Fruit fly (Drosophila melanogaster) whole organism, embryonic: ENCODE results near the gene CG18766.

Source experiments
- Ada2b ChIP-seq: fragments of 200-800 bp; sonication (Bioruptor generic); IDR thresholded peaks from 2 replicates; pipeline ENCODE4 v1.3.6; 2022; ENCODE audit warnings: missing biosample characterization, missing genetic modification characterization
- Bdp1 ChIP-seq: fragments of 200-800 bp; sonication (Bioruptor generic); optimal IDR thresholded peaks from 3 replicates; lab custom pipeline; 2016; ENCODE audit warnings: missing biosample characterization, missing genetic modification characterization
- Bteb2 ChIP-seq: fragments of 200-800 bp; sonication (Bioruptor generic); optimal IDR thresholded peaks from 2 replicates; lab custom pipeline; 2016; ENCODE audit warnings: missing biosample characterization, missing genetic modification characterization
- CG10267 ChIP-seq: fragments of 200-800 bp; sonication (Bioruptor generic); optimal IDR thresholded peaks from 2 replicates; lab custom pipeline; 2018; ENCODE audit warnings: missing biosample characterization, mild to moderate bottlenecking, missing genetic modification characterization, moderate library complexity
- CG10431 ChIP-seq: fragments of 200-800 bp; sonication (Bioruptor generic); optimal IDR thresholded peaks from 3 replicates; lab custom pipeline; 2018; ENCODE audit warnings: missing biosample characterization, mild to moderate bottlenecking, missing genetic modification characterization
- CG11093 ChIP-seq: fragments of 200-800 bp; sonication (Bioruptor generic); IDR thresholded peaks from 3 replicates; pipeline ENCODE4 v1.3.6; 2022; ENCODE audit warnings: missing biosample characterization, missing genetic modification characterization
- CG11398 ChIP-seq: fragments of 200-800 bp; sonication (Bioruptor generic); optimal IDR thresholded peaks from 2 replicates; lab custom pipeline; 2016; ENCODE audit warnings: missing biosample characterization, missing genetic modification characterization
- CG11456 ChIP-seq: fragments of 200-800 bp; sonication (Bioruptor generic); IDR thresholded peaks from 3 replicates; pipeline ENCODE4 v1.3.6; 2022; ENCODE audit warnings: missing biosample characterization, missing genetic modification characterization
- CG16779 ChIP-seq: fragments of 200-800 bp; sonication (Bioruptor generic); IDR thresholded peaks from 2 replicates; pipeline ENCODE4 v1.3.6; 2022; ENCODE audit warnings: missing biosample characterization, missing genetic modification characterization
- CG16863 ChIP-seq: fragments of 200-800 bp; sonication (Bioruptor generic); optimal IDR thresholded peaks from 3 replicates; lab custom pipeline; 2016; ENCODE audit warnings: missing biosample characterization, missing genetic modification characterization
- CG17328 ChIP-seq: fragments of 200-800 bp; sonication (Bioruptor generic); IDR thresholded peaks from 2 replicates; pipeline ENCODE4 v1.3.6; 2022; ENCODE audit warnings: missing biosample characterization, missing genetic modification characterization
- CG1832 ChIP-seq: fragments of 200-800 bp; sonication (Bioruptor generic); optimal IDR thresholded peaks from 2 replicates; lab custom pipeline; 2017; ENCODE audit warnings: missing biosample characterization, mild to moderate bottlenecking, missing genetic modification characterization, inconsistent platforms
- CG2120 ChIP-seq: fragments of 200-800 bp; sonication (Bioruptor generic); optimal IDR thresholded peaks from 3 replicates; lab custom pipeline; 2016; ENCODE audit warnings: missing biosample characterization, missing genetic modification characterization
- CG3163 ChIP-seq: fragments of 200-800 bp; sonication (Bioruptor generic); optimal IDR thresholded peaks from 3 replicates; lab custom pipeline; 2016; ENCODE audit warnings: missing biosample characterization, missing genetic modification characterization
- CG3407 ChIP-seq: fragments of 200-800 bp; sonication (Bioruptor generic); optimal IDR thresholded peaks from 2 replicates; lab custom pipeline; 2018; ENCODE audit warnings: missing biosample characterization, mild to moderate bottlenecking, missing genetic modification characterization
- CG4730 ChIP-seq: fragments of 200-800 bp; sonication (Bioruptor generic); IDR thresholded peaks from 2 replicates; pipeline ENCODE4 v1.3.6; 2022; ENCODE audit warnings: missing biosample characterization, missing genetic modification characterization
- CG7963 ChIP-seq: fragments of 200-800 bp; sonication (Bioruptor generic); IDR thresholded peaks from 3 replicates; pipeline ENCODE4 v1.3.6; 2022; ENCODE audit warnings: missing biosample characterization, missing genetic modification characterization; ENCODE audit not compliant: partially characterized antibody
- CG7987 ChIP-seq: fragments of 200-800 bp; sonication (Bioruptor generic); optimal IDR thresholded peaks from 2 replicates; lab custom pipeline; 2018; ENCODE audit warnings: missing biosample characterization, mild to moderate bottlenecking, missing genetic modification characterization, moderate library complexity
- CG8290 ChIP-seq, 3 experiments: fragments of 200-800 bp; sonication (Bioruptor generic); optimal IDR thresholded peaks; 2 replicates each; lab custom pipeline; 2016 to 2019; ENCODE audit warnings: missing biosample characterization in 3 of 3, missing genetic modification characterization in 3 of 3, mild to moderate bottlenecking in 2 of 3, moderate library complexity in 1 of 3
- CG8924 ChIP-seq: fragments of 200-800 bp; optimal IDR thresholded peaks from 3 replicates; lab custom pipeline; 2019; ENCODE audit warnings: missing biosample characterization, mild to moderate bottlenecking, missing genetic modification characterization, moderate library complexity
- HLH4C ChIP-seq: fragments of 200-800 bp; sonication (Bioruptor generic); IDR thresholded peaks from 3 replicates; pipeline ENCODE4 v1.3.6; 2022; ENCODE audit warnings: missing biosample characterization, missing genetic modification characterization; ENCODE audit not compliant: partially characterized antibody
- HLH54F ChIP-seq: fragments of 200-800 bp; sonication (Bioruptor generic); optimal IDR thresholded peaks from 3 replicates; lab custom pipeline; 2016; ENCODE audit warnings: missing biosample characterization, missing genetic modification characterization
- MTF-1 ChIP-seq: fragments of 200-800 bp; sonication (Bioruptor generic); optimal IDR thresholded peaks from 2 replicates; lab custom pipeline; 2018; ENCODE audit warnings: missing biosample characterization, mild to moderate bottlenecking, missing genetic modification characterization, borderline replicate concordance
- Max ChIP-seq: fragments of 200-800 bp; sonication (Bioruptor generic); optimal IDR thresholded peaks from 2 replicates; lab custom pipeline; 2016; ENCODE audit warnings: missing biosample characterization, mild to moderate bottlenecking, missing genetic modification characterization
- Mrtf ChIP-seq: fragments of 200-800 bp; sonication (Bioruptor generic); IDR thresholded peaks from 3 replicates; pipeline ENCODE4 v1.3.6; 2022; ENCODE audit warnings: missing biosample characterization, missing genetic modification characterization
- Scr ChIP-seq: fragments of 200-800 bp; sonication (Bioruptor generic); IDR thresholded peaks from 2 replicates; pipeline ENCODE4 v1.3.6; 2022; ENCODE audit warnings: missing biosample characterization, missing genetic modification characterization; ENCODE audit not compliant: partially characterized antibody
- Sry-δ ChIP-seq: fragments of 200-800 bp; sonication (Bioruptor generic); optimal IDR thresholded peaks from 2 replicates; lab custom pipeline; 2016; ENCODE audit warnings: missing biosample characterization, missing genetic modification characterization
- Tbp ChIP-seq: fragments of >200 bp; optimal IDR thresholded peaks from 2 replicates; lab custom pipeline; 2018; ENCODE audit warnings: missing biosample characterization, missing genetic modification characterization
- aop ChIP-seq: fragments of 200-800 bp; sonication (Bioruptor generic); IDR thresholded peaks from 2 replicates; pipeline ENCODE4 v1.3.6; 2022; ENCODE audit warnings: missing biosample characterization, missing genetic modification characterization
- bcd ChIP-seq: fragments of 200-800 bp; sonication (Bioruptor generic); optimal IDR thresholded peaks from 2 replicates; lab custom pipeline; 2017; ENCODE audit warnings: missing biosample characterization, mild to moderate bottlenecking, missing genetic modification characterization
- bsh ChIP-seq, 2 experiments: fragments of 200-800 bp; sonication (Bioruptor generic); optimal IDR thresholded peaks; 2 replicates each; lab custom pipeline; 2017 to 2018; ENCODE audit warnings: mild to moderate bottlenecking in 2 of 2, missing biosample characterization in 2 of 2, missing genetic modification characterization in 2 of 2, moderate library complexity in 1 of 2
- cg ChIP-seq: fragments of 200-800 bp; sonication (Bioruptor generic); optimal IDR thresholded peaks from 3 replicates; lab custom pipeline; 2019; ENCODE audit warnings: missing biosample characterization, mild to moderate bottlenecking, missing genetic modification characterization, moderate library complexity
- da ChIP-seq: fragments of 200-800 bp; sonication (Bioruptor generic); optimal IDR thresholded peaks from 2 replicates; lab custom pipeline; 2016; ENCODE audit warnings: missing biosample characterization, missing genetic modification characterization
- danr ChIP-seq: fragments of 200-800 bp; sonication (Bioruptor generic); IDR thresholded peaks from 2 replicates; pipeline ENCODE4 v1.3.6; 2022; ENCODE audit warnings: missing biosample characterization, missing genetic modification characterization
- dysf ChIP-seq: fragments of 200-800 bp; sonication (Bioruptor generic); IDR thresholded peaks from 3 replicates; pipeline ENCODE4 v1.3.6; 2022; ENCODE audit warnings: missing biosample characterization, missing genetic modification characterization
- exex ChIP-seq: fragments of 200-800 bp; sonication (Bioruptor generic); optimal IDR thresholded peaks from 4 replicates; lab custom pipeline; 2018; ENCODE audit warnings: missing biosample characterization, mild to moderate bottlenecking, missing genetic modification characterization, moderate library complexity
- gro ChIP-seq: fragments of 200-800 bp; sonication (Bioruptor generic); optimal IDR thresholded peaks from 2 replicates; lab custom pipeline; 2016; ENCODE audit warnings: missing biosample characterization, missing genetic modification characterization
- nerfin-2 ChIP-seq: fragments of 200-800 bp; sonication (Bioruptor generic); IDR thresholded peaks from 2 replicates; pipeline ENCODE4 v1.3.6; 2022; ENCODE audit warnings: missing biosample characterization, missing genetic modification characterization; ENCODE audit not compliant: partially characterized antibody
- nmo ChIP-seq: fragments of 200-800 bp; sonication (Bioruptor generic); optimal IDR thresholded peaks from 2 replicates; lab custom pipeline; 2018; ENCODE audit warnings: missing biosample characterization, mild to moderate bottlenecking, missing genetic modification characterization, moderate library complexity
- pnt ChIP-seq: fragments of 200-800 bp; sonication (Bioruptor generic); optimal IDR thresholded peaks from 3 replicates; lab custom pipeline; 2016; ENCODE audit warnings: missing biosample characterization, missing genetic modification characterization
- sc ChIP-seq, 3 experiments: fragments of >200 bp in 2 of 3; fragments of 200-800 bp in 1 of 3; sonication (Bioruptor generic) in 1 of 3; optimal IDR thresholded peaks; 2 replicates in 2 of 3; 3 replicates in 1 of 3; lab custom pipeline; 2017; ENCODE audit warnings: mild to moderate bottlenecking in 1 of 3, missing biosample characterization in 1 of 3, missing genetic modification characterization in 1 of 3, missing genetic modification reagents in 1 of 3
- tap ChIP-seq: fragments of 200-800 bp; optimal IDR thresholded peaks from 3 replicates; lab custom pipeline; 2019; ENCODE audit warnings: missing biosample characterization, mild to moderate bottlenecking, missing genetic modification characterization, moderate library complexity
- tgo ChIP-seq: fragments of 200-800 bp; sonication (Bioruptor generic); IDR thresholded peaks from 3 replicates; pipeline ENCODE4 v1.3.6; 2022; ENCODE audit warnings: missing biosample characterization, missing genetic modification characterization
- tna ChIP-seq: fragments of 200-800 bp; sonication (Bioruptor generic); IDR thresholded peaks from 2 replicates; pipeline ENCODE4 v1.3.6; 2022; ENCODE audit warnings: missing biosample characterization, missing genetic modification characterization; ENCODE audit not compliant: partially characterized antibody
- trem ChIP-seq: fragments of 200-800 bp; optimal IDR thresholded peaks from 3 replicates; lab custom pipeline; 2019; ENCODE audit warnings: missing biosample characterization, mild to moderate bottlenecking, missing genetic modification characterization, moderate library complexity
- z ChIP-seq: fragments of 200-800 bp; sonication (Bioruptor generic); IDR thresholded peaks from 3 replicates; pipeline ENCODE4 v1.3.6; 2022; ENCODE audit warnings: missing biosample characterization, missing genetic modification characterization
- zen ChIP-seq: fragments of 200-800 bp; sonication (Bioruptor generic); optimal IDR thresholded peaks from 3 replicates; lab custom pipeline; 2018; ENCODE audit warnings: missing biosample characterization, mild to moderate bottlenecking, missing genetic modification characterization, moderate library complexity
- zfh2 ChIP-seq: fragments of 200-800 bp; sonication (Bioruptor generic); optimal IDR thresholded peaks from 2 replicates; lab custom pipeline; 2016; ENCODE audit warnings: missing biosample characterization, missing genetic modification characterization

CG18766 gene

DNA sequence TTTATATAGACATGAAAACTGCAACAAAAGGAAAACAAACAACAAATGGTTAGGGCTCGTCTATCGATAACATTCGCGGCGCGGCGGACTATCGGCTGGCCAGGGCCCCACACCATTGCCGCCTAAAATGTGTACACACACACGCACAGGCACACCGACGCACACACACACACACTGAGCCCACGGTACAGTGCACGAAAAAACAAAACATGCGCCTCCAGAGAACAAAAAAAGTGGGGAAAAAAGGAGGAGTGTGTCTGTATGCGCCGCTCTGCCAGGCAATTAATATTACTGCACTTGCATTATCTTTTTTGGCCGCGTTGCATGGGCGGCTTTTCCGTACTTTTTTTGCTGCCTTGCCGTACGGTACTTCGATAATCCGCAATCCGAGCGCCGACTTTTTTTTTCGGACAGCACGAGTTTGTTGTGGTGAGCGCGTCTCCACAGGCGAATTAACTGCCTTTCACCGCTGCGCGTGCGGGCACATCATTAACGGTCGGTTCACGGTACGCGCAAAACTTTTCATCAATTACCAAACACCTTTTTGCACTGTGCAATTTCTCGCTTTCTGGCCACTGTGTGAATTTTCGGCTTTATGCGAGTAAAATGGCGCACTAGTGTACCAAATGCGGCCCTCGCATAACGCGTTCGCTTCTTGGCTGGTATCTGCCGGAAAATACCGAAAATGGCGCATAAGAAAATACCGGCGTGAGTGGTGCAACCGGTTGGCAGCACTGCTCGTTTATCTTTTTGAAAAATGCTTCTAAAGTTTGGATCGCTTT lies 18.6 kb upstream of the CG18766 start, which contains the start of gene woc (continued):
- TF ChIP-seq CG7963 (GFP tag; lab: Robert Waterston, UW): peak; percentile 82
- no peak for TF ChIP-seq da (GFP tag; lab: Kevin White, UChicago)
- peak; percentile 33 for TF ChIP-seq CG3163
- peak; percentile 29; the same call in 1 of the 2 replicates for TF ChIP-seq CG4730 (GFP tag; lab: Robert Waterston, UW)
- TF ChIP-seq bsh (GFP tag; optimal IDR thresholded peaks at IDR 0.05; lab: Kevin White, UChicago): peak; percentile 30 to 92
- peak; percentile 3 for TF ChIP-seq CG7987 (GFP tag; lab: Kevin White, UChicago)
- TF ChIP-seq Ada2b (GFP tag; lab: Robert Waterston, UW): peak; percentile 40; the same call in 1 of the 2 replicates
- TF ChIP-seq tap (tag; lab: Kevin White, UChicago): no peak
- TF ChIP-seq HLH4C: peak; percentile 85
- TF ChIP-seq tna: peak; percentile 88
- TF ChIP-seq cg (GFP tag; lab: Kevin White, UChicago): peak; percentile 98
- no peak for TF ChIP-seq CG10431
- TF ChIP-seq dysf: peak; percentile 51
- TF ChIP-seq CG1832 (GFP tag; lab: Kevin White, UChicago): no peak
- peak; percentile 46 for TF ChIP-seq Bdp1 (GFP tag; lab: Kevin White, UChicago)
- peak; percentile 99 for TF ChIP-seq trem (tag; lab: Kevin White, UChicago)
- peak; percentile 79 for TF ChIP-seq Scr
- peak; percentile 78 for TF ChIP-seq HLH54F (GFP tag; lab: Kevin White, UChicago)
- peak; percentile 49 for TF ChIP-seq Bteb2
- TF ChIP-seq Tbp (GFP tag; lab: Kevin White, UChicago): no peak
- TF ChIP-seq nmo (GFP tag; lab: Kevin White, UChicago): peak; percentile 48
- peak; percentile 53 for TF ChIP-seq tgo (GFP tag; lab: Robert Waterston, UW)
- TF ChIP-seq CG10267 (tag; lab: Kevin White, UChicago): peak; percentile 23
- TF ChIP-seq CG17328 (GFP tag; lab: Robert Waterston, UW): peak; percentile 61
- peak; percentile 54 for TF ChIP-seq Sry-δ (GFP tag; lab: Kevin White, UChicago)
- TF ChIP-seq danr (GFP tag; lab: Robert Waterston, UW): peak; percentile 60; the same call in 1 of the 2 replicates
- TF ChIP-seq zfh2 (GFP tag; lab: Kevin White, UChicago): peak; percentile 71
- TF ChIP-seq aop (GFP tag; lab: Robert Waterston, UW): no peak
- TF ChIP-seq CG16779 (GFP tag; lab: Robert Waterston, UW): no peak
- TF ChIP-seq exex (tag; lab: Kevin White, UChicago): no peak
- 0 out of 3 replicates have a peak, but pooled peaks have one; percentile 21 for TF ChIP-seq CG11093
- peak; percentile 54 for TF ChIP-seq bcd
- TF ChIP-seq CG8924 (tag; lab: Kevin White, UChicago): peak; percentile 51
- TF ChIP-seq Max (GFP tag; lab: Kevin White, UChicago): peak; percentile 48
- TF ChIP-seq sc (optimal IDR thresholded peaks at IDR 0.05; lab: Kevin White, UChicago): no peak
- no peak for TF ChIP-seq sc (GFP tag; optimal IDR thresholded peaks at IDR 0.05; lab: Kevin White, UChicago)
- TF ChIP-seq CG2120 (GFP tag; lab: Kevin White, UChicago): peak; percentile 78
- no peak for TF ChIP-seq MTF-1 (GFP tag; lab: Kevin White, UChicago)
- no peak for TF ChIP-seq z (GFP tag; lab: Robert Waterston, UW)
- TF ChIP-seq CG11398 (GFP tag; lab: Kevin White, UChicago): peak; percentile 48
- TF ChIP-seq CG11456 (GFP tag; lab: Robert Waterston, UW): peak; percentile 56; the same call in 1 of the 3 replicates
- peak; percentile 50 for TF ChIP-seq pnt (GFP tag; lab: Kevin White, UChicago)
- TF ChIP-seq CG16863 (GFP tag; lab: Kevin White, UChicago): peak; percentile 64
- peak; percentile 8 for TF ChIP-seq CG3407 (GFP tag; lab: Kevin White, UChicago)
- peak; percentile 29; the same call in 1 of the 3 replicates for TF ChIP-seq Mrtf (GFP tag; lab: Robert Waterston, UW)
- TF ChIP-seq zen (tag; lab: Kevin White, UChicago): peak; percentile 23
- TF ChIP-seq nerfin-2 (GFP tag; lab: Robert Waterston, UW): peak; percentile 83
- no peak for TF ChIP-seq gro (GFP tag; lab: Kevin White, UChicago)
- no peak for TF ChIP-seq CG8290 (GFP tag; optimal IDR thresholded peaks at IDR 0.05; lab: Kevin White, UChicago)
- TF ChIP-seq CG8290 (tag; optimal IDR thresholded peaks at IDR 0.05; lab: Kevin White, UChicago): no peak
